Worm (Caenorhabditis elegans): ENCODE results near the gene ubq-1.
A peak's percentile ranks its signal among the peaks of the same experiment; 100 is the strongest.

Gene ubq-1

ce11 chrIII:5932853-5933252 is 7.2 kb upstream of the ubq-1 start, which contains the start of gene zmp-1:
zmp-1 (minus strand) TSS chrIII:5932953.
- TF ChIP-seq ztf-29 (GFP tag; IDR thresholded peaks at IDR 0.05) (no peak), tab-1 (GFP tag; IDR thresholded peaks at IDR 0.05) (no peak), ref-1 (GFP tag; conservative IDR thresholded peaks at IDR 0.05) (no peak), T22C8.4 (GFP tag; IDR thresholded peaks at IDR 0.05) (no peak), flt-1 (GFP tag; IDR thresholded peaks at IDR 0.05) (no peak), med-1 (GFP tag; optimal IDR thresholded peaks at IDR 0.05; ENCODE audit: insufficient read depth) (no peak), ztf-23 (GFP tag; IDR thresholded peaks at IDR 0.05) (no peak), klf-2 (GFP tag; conservative IDR thresholded peaks at IDR 0.05) (no peak), cog-1 (tag; optimal IDR thresholded peaks at IDR 0.05) (no peak)

ce11 chrIII:5934138-5934658 is 5.9 kb upstream of the ubq-1 start:
- no peak for TF ChIP-seq tab-1 (GFP tag; IDR thresholded peaks at IDR 0.05)
- TF ChIP-seq klf-2 (GFP tag; conservative IDR thresholded peaks at IDR 0.05): no peak
- no peak for TF ChIP-seq T22C8.4 (GFP tag; IDR thresholded peaks at IDR 0.05)
- no peak for TF ChIP-seq flt-1 (GFP tag; IDR thresholded peaks at IDR 0.05)
- TF ChIP-seq ztf-29 (GFP tag; IDR thresholded peaks at IDR 0.05): no peak

ce11 chrIII:5936992-5937391 is 3.1 kb upstream of the ubq-1 start, which contains the start of gene EGAP1.1:
EGAP1.1 (minus strand) TSS chrIII:5937220.
- TF ChIP-seq T22C8.4 (GFP tag; IDR thresholded peaks at IDR 0.05): no peak
- TF ChIP-seq med-1 (GFP tag; optimal IDR thresholded peaks at IDR 0.05; ENCODE audit: insufficient read depth): no peak
- TF ChIP-seq klf-2 (GFP tag; conservative IDR thresholded peaks at IDR 0.05): no peak
- TF ChIP-seq tab-1 (GFP tag; IDR thresholded peaks at IDR 0.05): no peak
- TF ChIP-seq ref-1 (GFP tag; conservative IDR thresholded peaks at IDR 0.05): no peak
- TF ChIP-seq cog-1 (tag; optimal IDR thresholded peaks at IDR 0.05): no peak
- no peak for TF ChIP-seq flt-1 (GFP tag; IDR thresholded peaks at IDR 0.05)
- no peak for TF ChIP-seq ztf-29 (GFP tag; IDR thresholded peaks at IDR 0.05)
- TF ChIP-seq ztf-23 (GFP tag; IDR thresholded peaks at IDR 0.05): no peak

- no peak for TF ChIP-seq klf-2 (GFP tag; conservative IDR thresholded peaks at IDR 0.05)
- no peak for TF ChIP-seq med-1 (GFP tag; optimal IDR thresholded peaks at IDR 0.05; ENCODE audit: insufficient read depth)
- TF ChIP-seq T22C8.4 (GFP tag; IDR thresholded peaks at IDR 0.05): no peak
- no peak for TF ChIP-seq ztf-29 (GFP tag; IDR thresholded peaks at IDR 0.05)
- peak; percentile 11; the same call in 1 of the 2 replicates for TF ChIP-seq ztf-23 (GFP tag; IDR thresholded peaks at IDR 0.05)
- no peak for TF ChIP-seq tab-1 (GFP tag; IDR thresholded peaks at IDR 0.05)
Measured at ce11 chrIII:5938013-5938412, 2.0 kb upstream of the ubq-1 start.

- TF ChIP-seq ztf-23 (GFP tag; IDR thresholded peaks at IDR 0.05): no peak
- no peak for TF ChIP-seq ztf-29 (GFP tag; IDR thresholded peaks at IDR 0.05)
- no peak for TF ChIP-seq ref-1 (GFP tag; conservative IDR thresholded peaks at IDR 0.05)
Measured at ce11 chrIII:5938790-5939452, 1.1 kb upstream of the ubq-1 start.

ce11 chrIII:5940525-5940974 is 496 bp downstream of the ubq-1 start:
- TF ChIP-seq ztf-23 (GFP tag; IDR thresholded peaks at IDR 0.05): 0 out of 2 replicates have a peak, but pooled peaks have one; percentile 19
- no peak for TF ChIP-seq med-1 (GFP tag; optimal IDR thresholded peaks at IDR 0.05; ENCODE audit: insufficient read depth)
- TF ChIP-seq ztf-29 (GFP tag; IDR thresholded peaks at IDR 0.05): no peak
- no peak for TF ChIP-seq cog-1 (tag; optimal IDR thresholded peaks at IDR 0.05)
- TF ChIP-seq flt-1 (GFP tag; IDR thresholded peaks at IDR 0.05): peak; percentile 68; the same call in 1 of the 2 replicates
- TF ChIP-seq ref-1 (GFP tag; conservative IDR thresholded peaks at IDR 0.05): no peak
- no peak for TF ChIP-seq tab-1 (GFP tag; IDR thresholded peaks at IDR 0.05)
- peak; percentile 92 for TF ChIP-seq T22C8.4 (GFP tag; IDR thresholded peaks at IDR 0.05)

ce11 chrIII:5942104-5942503 is 2.0 kb downstream of the ubq-1 start:
- TF ChIP-seq cog-1 (tag; optimal IDR thresholded peaks at IDR 0.05) (no peak), ztf-23 (GFP tag; IDR thresholded peaks at IDR 0.05) (no peak), flt-1 (GFP tag; IDR thresholded peaks at IDR 0.05) (no peak), ref-1 (GFP tag; conservative IDR thresholded peaks at IDR 0.05) (no peak), med-1 (GFP tag; optimal IDR thresholded peaks at IDR 0.05; ENCODE audit: insufficient read depth) (no peak), ztf-29 (GFP tag; IDR thresholded peaks at IDR 0.05) (no peak), T22C8.4 (GFP tag; IDR thresholded peaks at IDR 0.05) (no peak), klf-2 (GFP tag; conservative IDR thresholded peaks at IDR 0.05) (no peak), tab-1 (GFP tag; IDR thresholded peaks at IDR 0.05) (no peak)

- TF ChIP-seq T22C8.4 (GFP tag; IDR thresholded peaks at IDR 0.05) (0 out of 2 replicates have a peak, but pooled peaks have one; percentile 7), tab-1 (GFP tag; IDR thresholded peaks at IDR 0.05) (0 out of 2 replicates have a peak, but pooled peaks have one; percentile 20), klf-2 (GFP tag; conservative IDR thresholded peaks at IDR 0.05) (no peak)
Measured at ce11 chrIII:5943368-5944180, 3.5 kb downstream of the ubq-1 start.

- no peak for TF ChIP-seq cog-1 (tag; optimal IDR thresholded peaks at IDR 0.05)
- TF ChIP-seq med-1 (GFP tag; optimal IDR thresholded peaks at IDR 0.05; ENCODE audit: insufficient read depth): no peak
- TF ChIP-seq ref-1 (GFP tag; conservative IDR thresholded peaks at IDR 0.05): no peak
- TF ChIP-seq klf-2 (GFP tag; conservative IDR thresholded peaks at IDR 0.05): no peak
- TF ChIP-seq tab-1 (GFP tag; IDR thresholded peaks at IDR 0.05): no peak
- no peak for TF ChIP-seq ztf-23 (GFP tag; IDR thresholded peaks at IDR 0.05)
Measured at ce11 chrIII:5945865-5946264, 5.8 kb downstream of the ubq-1 start, which contains the start of gene F25B5.5. F25B5.5 (minus strand) TSS chrIII:5946124.

All from whole organism, midembryonic.